Worm (Caenorhabditis elegans): ENCODE measurements around the gene ech-1.1.
A peak's percentile ranks its signal among the peaks of the same experiment; 100 is the strongest.

DNA sequence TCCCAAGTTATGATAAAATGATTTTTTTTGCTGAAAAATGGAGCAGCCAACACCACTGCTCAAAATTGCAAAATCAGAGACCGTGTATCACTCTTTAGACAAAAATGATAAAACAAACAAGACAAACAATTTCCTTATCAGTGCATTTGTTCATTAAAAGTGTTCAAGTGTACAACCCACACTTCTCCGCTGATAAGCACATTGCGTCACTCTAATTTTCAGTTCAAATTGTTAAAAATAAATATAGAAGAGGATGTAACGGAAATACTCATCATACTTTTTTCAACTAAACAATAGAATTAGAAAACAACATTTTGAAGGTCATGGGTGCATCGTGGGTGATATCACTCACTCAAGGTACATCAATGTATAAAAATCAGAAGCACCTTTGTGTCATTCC is 42.7 kb downstream of the ech-1.1 start, which contains the start of gene nhr-291:
- no peak for TF ChIP-seq F57C9.4 (tag; optimal IDR thresholded peaks at IDR 0.05)
- no peak for TF ChIP-seq T26A5.8 (tag; optimal IDR thresholded peaks at IDR 0.05)
- no peak for TF ChIP-seq nfya-2 (GFP tag; IDR thresholded peaks at IDR 0.05)
- TF ChIP-seq unc-62 (GFP tag; optimal IDR thresholded peaks at IDR 0.05): no peak
- TF ChIP-seq B0261.1 (tag; optimal IDR thresholded peaks at IDR 0.05): no peak
- no peak for TF ChIP-seq attf-3 (GFP tag; conservative IDR thresholded peaks at IDR 0.05)
- TF ChIP-seq dpl-1 (GFP tag; optimal IDR thresholded peaks at IDR 0.05): no peak
- no peak for TF ChIP-seq nfya-1 (tag; optimal IDR thresholded peaks at IDR 0.05; ENCODE audit: borderline replicate concordance, insufficient read depth)
- TF ChIP-seq snpc-4 (GFP tag; optimal IDR thresholded peaks at IDR 0.05): no peak
- TF ChIP-seq snpc-4 (tag; optimal IDR thresholded peaks at IDR 0.05): no peak
- TF ChIP-seq ets-4 (GFP tag; optimal IDR thresholded peaks at IDR 0.05): peak; percentile 36
- TF ChIP-seq pbrm-1 (GFP tag; IDR thresholded peaks at IDR 0.05): no peak
- TF ChIP-seq ama-1 (optimal IDR thresholded peaks at IDR 0.05): no peak
- no peak for TF ChIP-seq ama-1 (GFP tag; optimal IDR thresholded peaks at IDR 0.05)
